Fruit fly (Drosophila melanogaster): ENCODE measurements around the gene CG12818.
"Not testable (repeated sequence)": the region's sequence is repeated elsewhere in the genome, so short reads cannot be mapped to it uniquely, and the experiment has no call there.

CG12818 gene

dm6 chr3R:10332823-10333263 lies 1.5 kb downstream of the CG12818 start, which contains the start of gene sle:
Gene sle (plus strand): TSS chr3R:10333115.
- TF ChIP-seq CG13204 (GFP tag; optimal IDR thresholded peaks at IDR 0.05), result no peak
- no peak for TF ChIP-seq gl (tag; optimal IDR thresholded peaks at IDR 0.05)
- no peak for TF ChIP-seq CG12605 (GFP tag; IDR thresholded peaks at IDR 0.05)
- TF ChIP-seq CG34367 (tag; optimal IDR thresholded peaks at IDR 0.05), result no peak
- no peak for TF ChIP-seq rn (GFP tag; IDR thresholded peaks at IDR 0.05)
- no peak for TF ChIP-seq EcR (GFP tag; optimal IDR thresholded peaks at IDR 0.05)
- TF ChIP-seq CG15710 (tag; optimal IDR thresholded peaks at IDR 0.05), result peak; percentile 17
- peak; percentile 28 for TF ChIP-seq CG17806 (tag; optimal IDR thresholded peaks at IDR 0.05)
- TF ChIP-seq CG14655 (GFP tag; optimal IDR thresholded peaks at IDR 0.05), result no peak
- TF ChIP-seq CG8159 (tag; optimal IDR thresholded peaks at IDR 0.05), result no peak
- TF ChIP-seq Snoo (tag; optimal IDR thresholded peaks at IDR 0.05), result peak; percentile 62
- TF ChIP-seq CG32121 (GFP tag; IDR thresholded peaks at IDR 0.05), result no peak
- TF ChIP-seq CG4496 (GFP tag; IDR thresholded peaks at IDR 0.05), result peak; percentile 16; the same call in 1 of the 3 replicates
- no peak for TF ChIP-seq D1 (tag; optimal IDR thresholded peaks at IDR 0.05)
- peak; percentile 2 for TF ChIP-seq CG9948 (tag; optimal IDR thresholded peaks at IDR 0.05)
- TF ChIP-seq CG10348 (GFP tag; IDR thresholded peaks at IDR 0.05), result no peak
- TF ChIP-seq Ets98B (GFP tag; IDR thresholded peaks at IDR 0.05), result no peak
- no peak for TF ChIP-seq CG8301 (tag; optimal IDR thresholded peaks at IDR 0.05)
- TF ChIP-seq Pif1A (GFP tag; optimal IDR thresholded peaks at IDR 0.05), result no peak
- TF ChIP-seq fd96Ca (GFP tag; IDR thresholded peaks at IDR 0.05), result 0 out of 3 replicates have a peak, but pooled peaks have one; percentile 7
- no peak for TF ChIP-seq Pif1B (GFP tag; optimal IDR thresholded peaks at IDR 0.05)

- TF ChIP-seq CG15710 (tag; optimal IDR thresholded peaks at IDR 0.05); CG34367 (tag; optimal IDR thresholded peaks at IDR 0.05); Pif1B (GFP tag; optimal IDR thresholded peaks at IDR 0.05): not testable (repeated sequence)
Measured at dm6 chr3R:10338042-10338441, 6.7 kb downstream of the CG12818 start, which contains the start of gene CG12592. Gene CG12592 (plus strand): TSS chr3R:10338342.

dm6 chr3R:10340649-10341048 lies 9.3 kb downstream of the CG12818 start, which contains the start of gene CG18545:
Gene CG18545 (plus strand): TSS chr3R:10340949.
- not testable (repeated sequence) for TF ChIP-seq EcR (GFP tag; optimal IDR thresholded peaks at IDR 0.05); fd96Ca (GFP tag; IDR thresholded peaks at IDR 0.05); CG34367 (tag; optimal IDR thresholded peaks at IDR 0.05)

- TF ChIP-seq Pif1B (GFP tag; optimal IDR thresholded peaks at IDR 0.05); CG14655 (GFP tag; optimal IDR thresholded peaks at IDR 0.05); CG34367 (tag; optimal IDR thresholded peaks at IDR 0.05): not testable (repeated sequence)
Measured at dm6 chr3R:10348461-10348860, 17.1 kb downstream of the CG12818 start, which contains the start of gene CG31406. Gene CG31406 (plus strand): TSS chr3R:10348761.

dm6 chr3R:10349987-10350386 lies 18.6 kb downstream of the CG12818 start, which contains the start of gene jumu:
Gene jumu (plus strand): TSS chr3R:10350182.
- no peak for TF ChIP-seq CG32121 (GFP tag; IDR thresholded peaks at IDR 0.05)
- no peak for TF ChIP-seq Ets98B (GFP tag; IDR thresholded peaks at IDR 0.05)
- TF ChIP-seq CG4496 (GFP tag; IDR thresholded peaks at IDR 0.05), result no peak
- no peak for TF ChIP-seq CG13204 (GFP tag; optimal IDR thresholded peaks at IDR 0.05)
- no peak for TF ChIP-seq Pif1A (GFP tag; optimal IDR thresholded peaks at IDR 0.05)
- no peak for TF ChIP-seq CG34367 (tag; optimal IDR thresholded peaks at IDR 0.05)
- no peak for TF ChIP-seq CG10348 (GFP tag; IDR thresholded peaks at IDR 0.05)
- TF ChIP-seq fd96Ca (GFP tag; IDR thresholded peaks at IDR 0.05), result no peak
- no peak for TF ChIP-seq CG17806 (tag; optimal IDR thresholded peaks at IDR 0.05)
- TF ChIP-seq D1 (tag; optimal IDR thresholded peaks at IDR 0.05), result no peak
- no peak for TF ChIP-seq Snoo (tag; optimal IDR thresholded peaks at IDR 0.05)
- TF ChIP-seq CG8159 (tag; optimal IDR thresholded peaks at IDR 0.05), result no peak
- TF ChIP-seq gl (tag; optimal IDR thresholded peaks at IDR 0.05), result no peak
- no peak for TF ChIP-seq Pif1B (GFP tag; optimal IDR thresholded peaks at IDR 0.05)
- TF ChIP-seq CG15710 (tag; optimal IDR thresholded peaks at IDR 0.05), result no peak

dm6 chr3R:10350741-10351629 lies 19.6 kb downstream of the CG12818 start:
- TF ChIP-seq CG13204 (GFP tag; optimal IDR thresholded peaks at IDR 0.05), result no peak
- TF ChIP-seq gl (tag; optimal IDR thresholded peaks at IDR 0.05), result no peak
- peak; percentile 85 for TF ChIP-seq CG8301 (tag; optimal IDR thresholded peaks at IDR 0.05)
- peak; percentile 83 for TF ChIP-seq CG14655 (GFP tag; optimal IDR thresholded peaks at IDR 0.05)
- TF ChIP-seq CG15710 (tag; optimal IDR thresholded peaks at IDR 0.05), result peak; percentile 73
- TF ChIP-seq D1 (tag; optimal IDR thresholded peaks at IDR 0.05), result peak; percentile 39
- TF ChIP-seq Pif1A (GFP tag; optimal IDR thresholded peaks at IDR 0.05), result peak; percentile 61
- TF ChIP-seq Pif1B (GFP tag; optimal IDR thresholded peaks at IDR 0.05), result peak; percentile 70
- peak; percentile 55 for TF ChIP-seq CG34367 (tag; optimal IDR thresholded peaks at IDR 0.05)
- peak; percentile 77 for TF ChIP-seq CG17806 (tag; optimal IDR thresholded peaks at IDR 0.05)
- no peak for TF ChIP-seq fd96Ca (GFP tag; IDR thresholded peaks at IDR 0.05)
- peak; percentile 55 for TF ChIP-seq EcR (GFP tag; optimal IDR thresholded peaks at IDR 0.05)
- peak; percentile 73 for TF ChIP-seq CG9948 (tag; optimal IDR thresholded peaks at IDR 0.05)
- peak; percentile 71 for TF ChIP-seq CG8159 (tag; optimal IDR thresholded peaks at IDR 0.05)
- peak; percentile 79 for TF ChIP-seq Snoo (tag; optimal IDR thresholded peaks at IDR 0.05)

Measured in whole organism, pupa.